Worm (Caenorhabditis elegans) whole organism, midembryonic: Measurements from ENCODE around the gene lgc-35.

Source experiments
- med-1 ChIP-seq: sonication (generic microtip); optimal IDR thresholded peaks from 2 replicates; lab custom pipeline; 2017; ENCODE audit warnings: missing genetic modification characterization, mild to moderate bottlenecking, missing compliant biosample characterization, antibody characterized with exemption, missing genetic modification reagents; ENCODE audit not compliant: insufficient read depth
- tab-1 ChIP-seq: fragments of 200-800 bp; sonication (Bioruptor generic); IDR thresholded peaks from 2 replicates; pipeline ENCODE4 v1.3.6; 2022; ENCODE audit warnings: missing genetic modification characterization, missing compliant biosample characterization

DNA sequence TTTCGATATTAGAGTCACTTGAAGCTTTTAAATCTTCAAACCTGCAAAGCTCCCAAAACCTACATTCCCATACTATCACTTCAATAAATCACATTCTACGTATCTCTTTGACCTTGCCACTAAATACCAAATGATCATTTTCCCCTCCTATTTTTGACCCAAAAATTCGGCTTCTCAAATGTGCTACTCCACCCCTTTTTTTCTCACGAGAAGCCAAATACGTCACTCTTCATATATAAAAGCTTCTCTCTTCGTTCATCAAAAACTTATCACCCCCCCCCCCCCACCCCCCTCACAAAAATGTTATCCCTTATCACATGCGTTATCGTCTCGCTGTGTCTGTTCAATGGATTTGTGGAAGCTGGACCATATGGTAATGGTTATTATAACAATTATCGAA, 13.2 kb downstream of the lgc-35 start, which contains the start of gene Y46G5A.38:
- TF ChIP-seq tab-1 (no peak), med-1 (no peak)
